Worm (Caenorhabditis elegans) whole organism, midembryonic: ENCODE data around the gene oac-46.

ENCODE experiments used
- T22C8.4 ChIP-seq: fragments of 200-800 bp; sonication (Bioruptor generic); IDR thresholded peaks from 2 replicates; pipeline ENCODE4 v1.3.6; 2022; ENCODE audit warnings: missing genetic modification characterization, missing compliant biosample characterization
- cog-1 ChIP-seq: sonication (generic microtip); optimal IDR thresholded peaks from 2 replicates; lab custom pipeline; 2016; ENCODE audit warnings: missing genetic modification characterization, missing compliant biosample characterization
- flt-1 ChIP-seq: fragments of 200-800 bp; sonication (Bioruptor generic); IDR thresholded peaks from 2 replicates; pipeline ENCODE4 v1.3.6; 2022; ENCODE audit warnings: missing genetic modification characterization, missing compliant biosample characterization
- klf-2 ChIP-seq: fragments of 200-800 bp; sonication (Bioruptor generic); conservative IDR thresholded peaks from 2 replicates; pipeline ENCODE4 v1.3.6; 2022; ENCODE audit warnings: missing genetic modification reagents, missing genetic modification characterization, missing compliant biosample characterization
- med-1 ChIP-seq: sonication (generic microtip); optimal IDR thresholded peaks from 2 replicates; lab custom pipeline; 2017; ENCODE audit warnings: missing genetic modification characterization, mild to moderate bottlenecking, missing compliant biosample characterization, antibody characterized with exemption, missing genetic modification reagents; ENCODE audit not compliant: insufficient read depth
- ref-1 ChIP-seq: fragments of 200-800 bp; sonication (Bioruptor generic); conservative IDR thresholded peaks from 2 replicates; pipeline ENCODE4 v1.3.6; 2022; ENCODE audit warnings: missing genetic modification reagents, missing genetic modification characterization, missing compliant biosample characterization
- tab-1 ChIP-seq: fragments of 200-800 bp; sonication (Bioruptor generic); IDR thresholded peaks from 2 replicates; pipeline ENCODE4 v1.3.6; 2022; ENCODE audit warnings: missing genetic modification characterization, missing compliant biosample characterization
- ztf-23 ChIP-seq: fragments of 200-800 bp; sonication (Bioruptor generic); IDR thresholded peaks from 2 replicates; pipeline ENCODE4 v1.3.6; 2022; ENCODE audit warnings: missing genetic modification reagents, missing genetic modification characterization, missing compliant biosample characterization
- ztf-29 ChIP-seq: fragments of 200-800 bp; sonication (Bioruptor generic); IDR thresholded peaks from 2 replicates; pipeline ENCODE4 v1.3.6; 2022; ENCODE audit warnings: missing genetic modification reagents, missing genetic modification characterization, missing compliant biosample characterization

Gene oac-46

ce11 chrII:8851996-8852587, at the start of gene oac-46:
oac-46 (minus strand) TSS chrII:8852096.
- TF ChIP-seq med-1 (GFP tag; lab: Kevin White, UChicago), result no peak
- TF ChIP-seq ztf-23 (GFP tag; lab: Robert Waterston, UW), result no peak
- TF ChIP-seq tab-1, result no peak
- TF ChIP-seq ref-1 (GFP tag; lab: Robert Waterston, UW), result no peak
- no peak for TF ChIP-seq klf-2 (GFP tag; lab: Robert Waterston, UW)
- no peak for TF ChIP-seq flt-1 (GFP tag; lab: Robert Waterston, UW)
- TF ChIP-seq cog-1 (tag; lab: Kevin White, UChicago), result no peak
- TF ChIP-seq ztf-29, result no peak

- TF ChIP-seq T22C8.4 (GFP tag; lab: Robert Waterston, UW) (no peak), ref-1 (GFP tag; lab: Robert Waterston, UW) (no peak), flt-1 (GFP tag; lab: Robert Waterston, UW) (no peak), ztf-29 (no peak), klf-2 (GFP tag; lab: Robert Waterston, UW) (no peak), ztf-23 (GFP tag; lab: Robert Waterston, UW) (no peak), cog-1 (tag; lab: Kevin White, UChicago) (no peak), med-1 (GFP tag; lab: Kevin White, UChicago) (no peak), tab-1 (no peak)
Observed at ce11 chrII:8899357-8899748, 47.5 kb upstream of the oac-46 start.

ce11 chrII:8898582-8899356, 46.9 kb upstream of the oac-46 start:
- TF ChIP-seq ref-1 (GFP tag; lab: Robert Waterston, UW) (0 out of 2 replicates have a peak, but pooled peaks have one; percentile 31), med-1 (GFP tag; lab: Kevin White, UChicago) (no peak)

- TF ChIP-seq cog-1 (tag; lab: Kevin White, UChicago) (no peak), med-1 (GFP tag; lab: Kevin White, UChicago) (no peak), klf-2 (GFP tag; lab: Robert Waterston, UW) (no peak), ztf-29 (no peak), T22C8.4 (GFP tag; lab: Robert Waterston, UW) (no peak), tab-1 (no peak), flt-1 (GFP tag; lab: Robert Waterston, UW) (no peak), ref-1 (GFP tag; lab: Robert Waterston, UW) (no peak), ztf-23 (GFP tag; lab: Robert Waterston, UW) (no peak)
Observed at ce11 chrII:8897244-8897643, 45.3 kb upstream of the oac-46 start.

- TF ChIP-seq flt-1 (GFP tag; lab: Robert Waterston, UW), result no peak
- TF ChIP-seq ztf-23 (GFP tag; lab: Robert Waterston, UW), result no peak
- TF ChIP-seq T22C8.4 (GFP tag; lab: Robert Waterston, UW), result no peak
- no peak for TF ChIP-seq cog-1 (tag; lab: Kevin White, UChicago)
- TF ChIP-seq klf-2 (GFP tag; lab: Robert Waterston, UW), result no peak
- no peak for TF ChIP-seq tab-1
- TF ChIP-seq med-1 (GFP tag; lab: Kevin White, UChicago), result no peak
- TF ChIP-seq ref-1 (GFP tag; lab: Robert Waterston, UW), result no peak
Observed at ce11 chrII:8896541-8896940, 44.6 kb upstream of the oac-46 start, which contains the start of gene lat-1. lat-1 (plus strand) TSS chrII:8896841.

ce11 chrII:8895895-8896294, 44.0 kb upstream of the oac-46 start:
- TF ChIP-seq tab-1 (no peak), ztf-23 (GFP tag; lab: Robert Waterston, UW) (no peak), ref-1 (GFP tag; lab: Robert Waterston, UW) (no peak), ztf-29 (no peak), flt-1 (GFP tag; lab: Robert Waterston, UW) (no peak), klf-2 (GFP tag; lab: Robert Waterston, UW) (no peak)

ce11 chrII:8895398-8895797, 43.5 kb upstream of the oac-46 start:
- TF ChIP-seq ztf-29, result no peak
- no peak for TF ChIP-seq flt-1 (GFP tag; lab: Robert Waterston, UW)
- no peak for TF ChIP-seq tab-1
- TF ChIP-seq ref-1 (GFP tag; lab: Robert Waterston, UW), result no peak
- no peak for TF ChIP-seq med-1 (GFP tag; lab: Kevin White, UChicago)
- no peak for TF ChIP-seq ztf-23 (GFP tag; lab: Robert Waterston, UW)

- TF ChIP-seq tab-1, result no peak
- TF ChIP-seq med-1 (GFP tag; lab: Kevin White, UChicago), result no peak
- TF ChIP-seq T22C8.4 (GFP tag; lab: Robert Waterston, UW), result no peak
- no peak for TF ChIP-seq cog-1 (tag; lab: Kevin White, UChicago)
- TF ChIP-seq ref-1 (GFP tag; lab: Robert Waterston, UW), result no peak
- no peak for TF ChIP-seq klf-2 (GFP tag; lab: Robert Waterston, UW)
- no peak for TF ChIP-seq ztf-23 (GFP tag; lab: Robert Waterston, UW)
- no peak for TF ChIP-seq ztf-29
- no peak for TF ChIP-seq flt-1 (GFP tag; lab: Robert Waterston, UW)
Observed at ce11 chrII:8891606-8892005, 39.7 kb upstream of the oac-46 start.

- TF ChIP-seq med-1 (GFP tag; lab: Kevin White, UChicago), result no peak
Observed at ce11 chrII:8891042-8891441, 39.1 kb upstream of the oac-46 start.

ce11 chrII:8890530-8890929, 38.6 kb upstream of the oac-46 start:
- TF ChIP-seq flt-1 (GFP tag; lab: Robert Waterston, UW) (no peak), T22C8.4 (GFP tag; lab: Robert Waterston, UW) (no peak), ztf-23 (GFP tag; lab: Robert Waterston, UW) (no peak), ztf-29 (no peak)
